Fruit fly (Drosophila melanogaster) whole organism, pupa: ENCODE data around the gene Cht2.

Experiments
- CG10348 ChIP-seq: fragments of 200-800 bp; sonication (Bioruptor generic); IDR thresholded peaks from 2 replicates; pipeline ENCODE4 v1.3.6; 2022; ENCODE audit warnings: missing biosample characterization, missing genetic modification characterization
- CG13204 ChIP-seq: fragments of 200-800 bp; sonication (Bioruptor generic); optimal IDR thresholded peaks from 2 replicates; lab custom pipeline; 2018; ENCODE audit warnings: missing biosample characterization, mild to moderate bottlenecking, missing genetic modification characterization, moderate library complexity
- CG14655 ChIP-seq: fragments of 200-800 bp; sonication (Bioruptor generic); optimal IDR thresholded peaks from 3 replicates; lab custom pipeline; 2017; ENCODE audit warnings: mild to moderate bottlenecking, missing biosample characterization, missing genetic modification reagents, missing genetic modification characterization
- CG15710 ChIP-seq: fragments of 200-800 bp; sonication (Bioruptor generic); optimal IDR thresholded peaks from 2 replicates; lab custom pipeline; 2018; ENCODE audit warnings: missing biosample characterization, mild to moderate bottlenecking, missing genetic modification characterization, moderate library complexity
- CG34367 ChIP-seq: fragments of 200-800 bp; sonication (Bioruptor generic); optimal IDR thresholded peaks from 2 replicates; lab custom pipeline; 2018; ENCODE audit warnings: missing biosample characterization, mild to moderate bottlenecking, missing genetic modification characterization
- EcR ChIP-seq: fragments of 200-800 bp; sonication (Bioruptor generic); optimal IDR thresholded peaks from 3 replicates; lab custom pipeline; 2019; ENCODE audit warnings: missing biosample characterization, missing genetic modification characterization, mild to moderate bottlenecking, moderate library complexity, missing genetic modification reagents
- Snoo ChIP-seq: fragments of 200-800 bp; sonication (Bioruptor generic); optimal IDR thresholded peaks from 3 replicates; lab custom pipeline; 2017; ENCODE audit warnings: missing biosample characterization, mild to moderate bottlenecking, missing genetic modification characterization, inconsistent platforms
- fd96Ca ChIP-seq: fragments of 200-800 bp; sonication (Bioruptor generic); IDR thresholded peaks from 3 replicates; pipeline ENCODE4 v1.3.6; 2022; ENCODE audit warnings: missing biosample characterization, missing genetic modification characterization
- gl ChIP-seq: fragments of 200-800 bp; sonication (Bioruptor generic); optimal IDR thresholded peaks from 2 replicates; lab custom pipeline; 2018; ENCODE audit warnings: missing biosample characterization, mild to moderate bottlenecking, missing genetic modification characterization
- rn ChIP-seq: fragments of 200-800 bp; sonication (Bioruptor generic); IDR thresholded peaks from 2 replicates; pipeline ENCODE4 v1.3.6; 2022; ENCODE audit warnings: missing biosample characterization, missing genetic modification characterization

dm6 chr3L:1738375-1739328 lies 17.1 kb downstream of the Cht2 start, which contains the start of gene Gk2:
- TF ChIP-seq rn (GFP tag; lab: Robert Waterston, UW) (no peak), CG34367 (tag; lab: Kevin White, UChicago) (no peak), EcR (GFP tag; lab: Kevin White, UChicago) (peak; percentile 3), CG15710 (tag; lab: Kevin White, UChicago) (no peak), Snoo (tag; lab: Kevin White, UChicago) (no peak), CG10348 (GFP tag; lab: Robert Waterston, UW) (no peak), CG13204 (no peak), gl (tag; lab: Kevin White, UChicago) (no peak), fd96Ca (no peak), CG14655 (GFP tag; lab: Kevin White, UChicago) (no peak)
